Worm (Caenorhabditis elegans) whole organism, young adult: ENCODE data around the gene Y69H2.17.

ENCODE experiments used
- Y53F4B.3 ChIP-seq: fragments of 200-800 bp; sonication (Bioruptor generic); IDR thresholded peaks from 2 replicates; pipeline ENCODE4 v1.3.6; 2022; ENCODE audit warnings: missing genetic modification reagents, missing genetic modification characterization, missing compliant biosample characterization
- ama-1 ChIP-seq, 3 experiments: fragments of 150-350 bp in 1 of 3; sonication (generic microtip) in 2 of 3; optimal IDR thresholded peaks; 2 replicates each; lab custom pipeline; 2014 to 2018; ENCODE audit warnings: missing biosample characterization in 2 of 3, missing genetic modification characterization in 2 of 3, missing genetic modification reagents in 2 of 3
- atf-7 ChIP-seq: sonication (generic microtip); optimal IDR thresholded peaks from 2 replicates; lab custom pipeline; 2017; ENCODE audit warnings: mild to moderate bottlenecking, missing genetic modification characterization, missing compliant biosample characterization
- bed-2 ChIP-seq: fragments of 200-800 bp; sonication (Bioruptor generic); IDR thresholded peaks from 2 replicates; pipeline ENCODE4 v1.3.6; 2022; ENCODE audit warnings: missing genetic modification reagents, missing genetic modification characterization, missing compliant biosample characterization
- ceh-100 ChIP-seq: fragments of 200-800 bp; sonication (Bioruptor generic); IDR thresholded peaks from 2 replicates; pipeline ENCODE4 v1.3.6; 2022; ENCODE audit warnings: missing genetic modification reagents, missing genetic modification characterization, missing compliant biosample characterization
- die-1 ChIP-seq: sonication (generic microtip); optimal IDR thresholded peaks from 2 replicates; lab custom pipeline; 2016; ENCODE audit warnings: missing genotype, mild to moderate bottlenecking, missing genetic modification characterization, missing compliant biosample characterization
- egl-18 ChIP-seq: fragments of 200-800 bp; sonication (Bioruptor generic); IDR thresholded peaks from 2 replicates; pipeline ENCODE4 v1.3.6; 2022; ENCODE audit warnings: missing genetic modification reagents, missing genetic modification characterization, missing compliant biosample characterization
- ekl-4 ChIP-seq: fragments of 200-800 bp; sonication (Bioruptor generic); IDR thresholded peaks from 2 replicates; pipeline ENCODE4 v1.3.6; 2022; ENCODE audit warnings: missing genetic modification reagents, missing genetic modification characterization, missing compliant biosample characterization
- lir-1 ChIP-seq: fragments of 200-800 bp; sonication (Bioruptor generic); conservative IDR thresholded peaks from 2 replicates; pipeline ENCODE4 v1.3.6; 2022; ENCODE audit warnings: missing genetic modification reagents, missing genetic modification characterization, missing compliant biosample characterization
- pha-4 ChIP-seq: fragments of 150-350 bp; sonication (generic microtip); optimal IDR thresholded peaks from 2 replicates; lab custom pipeline; 2014; ENCODE audit warnings: missing biosample characterization, missing genetic modification reagents, missing genetic modification characterization
- unc-62 ChIP-seq: fragments of 150-350 bp; optimal IDR thresholded peaks from 2 replicates; lab custom pipeline; 2014; ENCODE audit warnings: missing biosample characterization, missing genetic modification reagents, missing genetic modification characterization

- TF ChIP-seq atf-7 (tag; lab: Kevin White, UChicago) (no peak), bed-2 (GFP tag; lab: Robert Waterston, UW) (no peak), egl-18 (GFP tag; lab: Robert Waterston, UW) (no peak), ekl-4 (GFP tag; lab: Robert Waterston, UW) (no peak), ceh-100 (GFP tag; lab: Robert Waterston, UW) (no peak), ama-1 (optimal IDR thresholded peaks at IDR 0.05; lab: Kevin White, UChicago) (no peak), ama-1 (GFP tag; optimal IDR thresholded peaks at IDR 0.05; lab: Kevin White, UChicago) (no peak), lir-1 (GFP tag; lab: Robert Waterston, UW) (no peak), Y53F4B.3 (GFP tag; lab: Robert Waterston, UW) (no peak), die-1 (tag; lab: Kevin White, UChicago) (no peak), pha-4 (tag; lab: Kevin White, UChicago) (no peak), unc-62 (no peak)
Measured at ce11 chrV:18684455-18684987, at the start of gene Y69H2.17.
